Worm (Caenorhabditis elegans) whole organism, midembryonic: Measurements from ENCODE around the gene rde-11.

ENCODE experiments used
- T22C8.4 ChIP-seq: fragments of 200-800 bp; sonication (Bioruptor generic); IDR thresholded peaks from 2 replicates; pipeline ENCODE4 v1.3.6; 2022; ENCODE audit warnings: missing genetic modification characterization, missing compliant biosample characterization
- cog-1 ChIP-seq: sonication (generic microtip); optimal IDR thresholded peaks from 2 replicates; lab custom pipeline; 2016; ENCODE audit warnings: missing genetic modification characterization, missing compliant biosample characterization
- flt-1 ChIP-seq: fragments of 200-800 bp; sonication (Bioruptor generic); IDR thresholded peaks from 2 replicates; pipeline ENCODE4 v1.3.6; 2022; ENCODE audit warnings: missing genetic modification characterization, missing compliant biosample characterization
- klf-2 ChIP-seq: fragments of 200-800 bp; sonication (Bioruptor generic); conservative IDR thresholded peaks from 2 replicates; pipeline ENCODE4 v1.3.6; 2022; ENCODE audit warnings: missing genetic modification reagents, missing genetic modification characterization, missing compliant biosample characterization
- med-1 ChIP-seq: sonication (generic microtip); optimal IDR thresholded peaks from 2 replicates; lab custom pipeline; 2017; ENCODE audit warnings: missing genetic modification characterization, mild to moderate bottlenecking, missing compliant biosample characterization, antibody characterized with exemption, missing genetic modification reagents; ENCODE audit not compliant: insufficient read depth
- ref-1 ChIP-seq: fragments of 200-800 bp; sonication (Bioruptor generic); conservative IDR thresholded peaks from 2 replicates; pipeline ENCODE4 v1.3.6; 2022; ENCODE audit warnings: missing genetic modification reagents, missing genetic modification characterization, missing compliant biosample characterization
- tab-1 ChIP-seq: fragments of 200-800 bp; sonication (Bioruptor generic); IDR thresholded peaks from 2 replicates; pipeline ENCODE4 v1.3.6; 2022; ENCODE audit warnings: missing genetic modification characterization, missing compliant biosample characterization
- ztf-23 ChIP-seq: fragments of 200-800 bp; sonication (Bioruptor generic); IDR thresholded peaks from 2 replicates; pipeline ENCODE4 v1.3.6; 2022; ENCODE audit warnings: missing genetic modification reagents, missing genetic modification characterization, missing compliant biosample characterization
- ztf-29 ChIP-seq: fragments of 200-800 bp; sonication (Bioruptor generic); IDR thresholded peaks from 2 replicates; pipeline ENCODE4 v1.3.6; 2022; ENCODE audit warnings: missing genetic modification reagents, missing genetic modification characterization, missing compliant biosample characterization

The rde-11 gene

DNA sequence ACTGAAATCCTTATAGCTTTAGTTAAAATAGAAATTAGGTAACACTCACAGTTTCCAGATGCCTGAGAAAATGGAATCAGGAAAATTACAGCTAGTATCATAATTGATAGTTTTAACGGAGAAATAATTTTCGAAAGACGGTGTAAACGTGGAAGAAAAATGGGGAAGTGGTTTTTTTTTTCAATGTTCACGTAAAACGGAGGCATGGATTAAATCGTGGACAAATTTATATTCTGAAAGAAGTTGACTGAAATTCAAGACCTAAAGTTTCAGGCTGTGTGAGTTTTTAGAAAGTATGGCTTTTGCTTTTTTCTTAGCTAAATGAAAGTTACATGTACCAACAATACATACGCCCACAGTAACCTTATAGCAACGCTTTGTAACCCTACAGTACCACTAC is 37.3 kb downstream of the rde-11 start, which contains the start of gene spe-43:
spe-43 (minus strand) TSS at position 101 of the 400 bp plus-strand sequence.
- TF ChIP-seq cog-1 (tag; lab: Kevin White, UChicago): no peak
- no peak for TF ChIP-seq T22C8.4 (GFP tag; lab: Robert Waterston, UW)
- TF ChIP-seq klf-2 (GFP tag; lab: Robert Waterston, UW): no peak
- no peak for TF ChIP-seq ref-1
- TF ChIP-seq med-1 (GFP tag; lab: Kevin White, UChicago): no peak
- no peak for TF ChIP-seq flt-1
- no peak for TF ChIP-seq tab-1 (GFP tag; lab: Robert Waterston, UW)
- TF ChIP-seq ztf-23: no peak
- TF ChIP-seq ztf-29 (GFP tag; lab: Robert Waterston, UW): no peak

ce11 chrIV:13149276-13149675 is 44.3 kb downstream of the rde-11 start, which contains the start of gene nlp-79:
TSS of gene nlp-79 (plus strand) at chrIV:13149576.
- TF ChIP-seq flt-1: no peak
- TF ChIP-seq ztf-23: no peak
- TF ChIP-seq tab-1 (GFP tag; lab: Robert Waterston, UW): no peak
- TF ChIP-seq cog-1 (tag; lab: Kevin White, UChicago): no peak
- TF ChIP-seq med-1 (GFP tag; lab: Kevin White, UChicago): no peak
- no peak for TF ChIP-seq T22C8.4 (GFP tag; lab: Robert Waterston, UW)
- no peak for TF ChIP-seq ztf-29 (GFP tag; lab: Robert Waterston, UW)
- no peak for TF ChIP-seq klf-2 (GFP tag; lab: Robert Waterston, UW)
- TF ChIP-seq ref-1: no peak

- TF ChIP-seq med-1 (GFP tag; lab: Kevin White, UChicago) (no peak), ztf-29 (GFP tag; lab: Robert Waterston, UW) (no peak), tab-1 (GFP tag; lab: Robert Waterston, UW) (no peak), cog-1 (tag; lab: Kevin White, UChicago) (no peak), ref-1 (no peak), T22C8.4 (GFP tag; lab: Robert Waterston, UW) (no peak), flt-1 (no peak), ztf-23 (no peak), klf-2 (GFP tag; lab: Robert Waterston, UW) (no peak)
Observed at ce11 chrIV:13154391-13155283, 49.6 kb downstream of the rde-11 start, which contains the start of the genes crld-1 and msh-5. TSS of gene crld-1 (minus strand) at chrIV:13154441. TSS of gene msh-5 (plus strand) at chrIV:13155233.
